Worm (Caenorhabditis elegans) whole organism, L2 larva: ENCODE results near the gene T23F11.4.

ENCODE experiments used
- C34F6.9 ChIP-seq: fragments of 150-350 bp; optimal IDR thresholded peaks from 2 replicates; lab custom pipeline; 2014; ENCODE audit warnings: missing biosample characterization, missing genetic modification characterization
- F13H6.1 ChIP-seq: sonication (generic microtip); optimal IDR thresholded peaks from 2 replicates; lab custom pipeline; 2016; ENCODE audit warnings: missing genetic modification characterization, missing compliant biosample characterization
- R02D3.7 ChIP-seq: fragments of 150-350 bp; optimal IDR thresholded peaks from 2 replicates; lab custom pipeline; 2014; ENCODE audit warnings: missing biosample characterization, missing genetic modification characterization
- ZK546.5 ChIP-seq: sonication (generic microtip); optimal IDR thresholded peaks from 2 replicates; lab custom pipeline; 2017; ENCODE audit warnings: missing biosample characterization, missing genetic modification characterization
- aly-2 ChIP-seq: fragments of 150-350 bp; optimal IDR thresholded peaks from 2 replicates; lab custom pipeline; 2014; ENCODE audit warnings: missing biosample characterization, missing genetic modification characterization
- ama-1 ChIP-seq: fragments of 150-350 bp; optimal IDR thresholded peaks from 2 replicates; lab custom pipeline; 2018; ENCODE audit warnings: inconsistent platforms
- blmp-1 ChIP-seq: sonication (generic microtip); optimal IDR thresholded peaks from 2 replicates; lab custom pipeline; 2017; ENCODE audit warnings: missing genetic modification characterization, mild to moderate bottlenecking, missing compliant biosample characterization, antibody characterized with exemption, moderate library complexity; ENCODE audit not compliant: insufficient read depth
- ceh-82 ChIP-seq: fragments of 150-350 bp; optimal IDR thresholded peaks from 2 replicates; lab custom pipeline; 2014; ENCODE audit warnings: missing biosample characterization, missing genetic modification characterization
- egl-27 ChIP-seq: sonication (generic microtip); optimal IDR thresholded peaks from 3 replicates; lab custom pipeline; 2017; ENCODE audit warnings: missing biosample characterization, missing genetic modification reagents, missing genetic modification characterization
- elt-1 ChIP-seq: fragments of 150-350 bp; optimal IDR thresholded peaks from 2 replicates; lab custom pipeline; 2014; ENCODE audit warnings: missing biosample characterization, missing genetic modification characterization
- elt-3 ChIP-seq: sonication (generic microtip); optimal IDR thresholded peaks from 2 replicates; lab custom pipeline; 2017; ENCODE audit warnings: missing biosample characterization, missing genetic modification characterization
- fos-1 ChIP-seq: fragments of 150-350 bp; optimal IDR thresholded peaks from 2 replicates; lab custom pipeline; 2014; ENCODE audit warnings: missing biosample characterization, missing genetic modification characterization
- lin-39 ChIP-seq: fragments of 150-350 bp; optimal IDR thresholded peaks from 2 replicates; lab custom pipeline; 2014; ENCODE audit warnings: missing biosample characterization, missing genetic modification reagents, missing genetic modification characterization
- lsy-2 ChIP-seq, 2 experiments: fragments of 150-350 bp in 1 of 2; sonication (generic microtip) in 1 of 2; optimal IDR thresholded peaks; 2 replicates each; lab custom pipeline; 2014 to 2017; ENCODE audit warnings: missing biosample characterization in 2 of 2, missing genetic modification characterization in 2 of 2
- mab-5 ChIP-seq: fragments of 150-350 bp; optimal IDR thresholded peaks from 2 replicates; lab custom pipeline; 2014; ENCODE audit warnings: missing biosample characterization, missing genetic modification characterization
- mbf-1 ChIP-seq: sonication (generic microtip); optimal IDR thresholded peaks from 2 replicates; lab custom pipeline; 2017; ENCODE audit warnings: missing biosample characterization, missing genetic modification characterization
- mdl-1 ChIP-seq, 2 experiments: fragments of 150-350 bp in 1 of 2; sonication (generic microtip) in 1 of 2; optimal IDR thresholded peaks; 2 replicates each; lab custom pipeline; 2017; ENCODE audit warnings: missing biosample characterization in 2 of 2, missing genetic modification characterization in 2 of 2
- nhr-10 ChIP-seq: sonication (generic microtip); optimal IDR thresholded peaks from 2 replicates; lab custom pipeline; 2017; ENCODE audit warnings: missing biosample characterization, missing genetic modification characterization
- nhr-11 ChIP-seq: fragments of 150-350 bp; optimal IDR thresholded peaks from 2 replicates; lab custom pipeline; 2014; ENCODE audit warnings: missing biosample characterization, missing genetic modification characterization
- nhr-129 ChIP-seq: fragments of 150-350 bp; optimal IDR thresholded peaks from 2 replicates; lab custom pipeline; 2014; ENCODE audit warnings: missing biosample characterization, missing genetic modification characterization
- nhr-21 ChIP-seq: fragments of 150-350 bp; optimal IDR thresholded peaks from 2 replicates; lab custom pipeline; 2014; ENCODE audit warnings: missing biosample characterization, missing genetic modification characterization
- nhr-237 ChIP-seq: fragments of 150-350 bp; optimal IDR thresholded peaks from 2 replicates; lab custom pipeline; 2014; ENCODE audit warnings: missing biosample characterization, missing genetic modification characterization
- nhr-25 ChIP-seq: fragments of 150-350 bp; sonication (generic microtip); optimal IDR thresholded peaks from 3 replicates; lab custom pipeline; 2014; ENCODE audit warnings: missing biosample characterization, missing genetic modification characterization
- peb-1 ChIP-seq: fragments of 150-350 bp; optimal IDR thresholded peaks from 2 replicates; lab custom pipeline; 2014; ENCODE audit warnings: missing biosample characterization, missing genetic modification characterization
- sem-4 ChIP-seq: fragments of 150-350 bp; optimal IDR thresholded peaks from 2 replicates; lab custom pipeline; 2014; ENCODE audit warnings: missing biosample characterization, missing genetic modification reagents, missing genetic modification characterization
- skn-1 ChIP-seq: sonication (generic microtip); optimal IDR thresholded peaks from 2 replicates; lab custom pipeline; 2017; ENCODE audit warnings: missing biosample characterization, missing genetic modification characterization
- sma-9 ChIP-seq, 2 experiments: fragments of 150-350 bp in 1 of 2; sonication (generic microtip) in 1 of 2; optimal IDR thresholded peaks; 2 replicates each; lab custom pipeline; 2014 to 2016; ENCODE audit warnings: missing genetic modification characterization in 2 of 2, mild to moderate bottlenecking in 1 of 2, missing biosample characterization in 1 of 2, missing compliant biosample characterization in 1 of 2, missing genetic modification reagents in 1 of 2, moderate library complexity in 1 of 2
- snpc-4 ChIP-seq: fragments of 150-350 bp; optimal IDR thresholded peaks from 2 replicates; lab custom pipeline; 2014; ENCODE audit warnings: missing biosample characterization, missing genetic modification characterization
- unc-39 ChIP-seq: fragments of 150-350 bp; optimal IDR thresholded peaks from 2 replicates; lab custom pipeline; 2014; ENCODE audit warnings: missing biosample characterization, missing genetic modification characterization
- unc-55 ChIP-seq: fragments of 150-350 bp; sonication (generic microtip); optimal IDR thresholded peaks from 3 replicates; lab custom pipeline; 2014; ENCODE audit warnings: missing biosample characterization, missing genetic modification reagents, missing genetic modification characterization
- unc-62 ChIP-seq: fragments of 150-350 bp; optimal IDR thresholded peaks from 2 replicates; lab custom pipeline; 2014; ENCODE audit warnings: missing biosample characterization, missing genetic modification reagents, missing genetic modification characterization
- ztf-1 ChIP-seq: fragments of 200-800 bp; sonication (Bioruptor generic); conservative IDR thresholded peaks from 2 replicates; pipeline ENCODE4 v1.3.6; 2022; ENCODE audit warnings: missing genetic modification characterization, missing compliant biosample characterization
- ztf-4 ChIP-seq: fragments of 150-350 bp; optimal IDR thresholded peaks from 2 replicates; lab custom pipeline; 2014; ENCODE audit warnings: missing biosample characterization, missing genetic modification characterization

T23F11.4 gene

ce11 chrIII:4688965-4689364 lies 23.8 kb upstream of the T23F11.4 start, which contains the start of gene ppat-1:
Gene ppat-1, plus strand, starts transcription at chrIII:4689280.
- no peak for TF ChIP-seq R02D3.7 (tag; lab: Kevin White, UChicago)
- TF ChIP-seq fos-1 = peak; percentile 10
- no peak for TF ChIP-seq mbf-1 (tag; lab: Kevin White, UChicago)

ce11 chrIII:4688356-4688755 lies 23.2 kb upstream of the T23F11.4 start, which contains the start of gene tag-243:
Gene tag-243, minus strand, starts transcription at chrIII:4688456.
- TF ChIP-seq egl-27 (tag; lab: Kevin White, UChicago) (no peak), ama-1 (lab: Kevin White, UChicago) (no peak), F13H6.1 (tag; lab: Kevin White, UChicago) (no peak), nhr-11 (tag; lab: Kevin White, UChicago) (no peak), C34F6.9 (no peak), nhr-21 (tag; lab: Kevin White, UChicago) (no peak), skn-1 (no peak), elt-1 (tag; lab: Kevin White, UChicago) (no peak), unc-55 (GFP tag; lab: Kevin White, UChicago) (no peak), mdl-1 (tag; optimal IDR thresholded peaks at IDR 0.05; lab: Kevin White, UChicago) (no peak), ZK546.5 (no peak), ceh-82 (tag; lab: Kevin White, UChicago) (no peak), unc-39 (no peak), lin-39 (no peak)

- TF ChIP-seq lsy-2 (tag; optimal IDR thresholded peaks at IDR 0.05; lab: Kevin White, UChicago) = peak in 1 of 2 experiments; percentile 56
- TF ChIP-seq nhr-129 = peak; percentile 51
- TF ChIP-seq F13H6.1 (tag; lab: Kevin White, UChicago) = peak; percentile 39
- peak; percentile 46 for TF ChIP-seq C34F6.9
- no peak for TF ChIP-seq peb-1 (tag; lab: Kevin White, UChicago)
These were observed 22.0 kb upstream of the T23F11.4 start for ce11 chrIII:4687134-4687533.

ce11 chrIII:4679963-4680484 lies 14.9 kb upstream of the T23F11.4 start, which contains the start of gene srg-11:
Gene srg-11, plus strand, starts transcription at chrIII:4680013.
- TF ChIP-seq ceh-82 (tag; lab: Kevin White, UChicago) (no peak), nhr-21 (tag; lab: Kevin White, UChicago) (no peak), nhr-11 (tag; lab: Kevin White, UChicago) (no peak), egl-27 (tag; lab: Kevin White, UChicago) (no peak), mab-5 (no peak)
- TF ChIP-seq, all 48 proteins: peak for 0

ce11 chrIII:4677466-4677865 lies 12.3 kb upstream of the T23F11.4 start, which contains the start of gene srg-10:
Gene srg-10, plus strand, starts transcription at chrIII:4677766.
- TF ChIP-seq ztf-4 (tag; lab: Kevin White, UChicago) = no peak
- no peak for TF ChIP-seq R02D3.7 (tag; lab: Kevin White, UChicago)
- TF ChIP-seq C34F6.9 = no peak
- no peak for TF ChIP-seq unc-39
- TF ChIP-seq peb-1 (tag; lab: Kevin White, UChicago) = no peak
- TF ChIP-seq aly-2 (tag; lab: Kevin White, UChicago) = no peak
- no peak for TF ChIP-seq sem-4
- TF ChIP-seq nhr-25 (tag; lab: Kevin White, UChicago) = no peak

ce11 chrIII:4671949-4672348 lies 6.8 kb upstream of the T23F11.4 start, which contains the start of gene srg-13:
Gene srg-13, plus strand, starts transcription at chrIII:4672249.
- TF ChIP-seq peb-1 (tag; lab: Kevin White, UChicago) = no peak
- TF ChIP-seq egl-27 (tag; lab: Kevin White, UChicago) = no peak
- no peak for TF ChIP-seq nhr-237 (tag; lab: Kevin White, UChicago)
- TF ChIP-seq unc-62 (GFP tag; lab: Kevin White, UChicago) = no peak
- TF ChIP-seq elt-3 (tag; lab: Kevin White, UChicago) = no peak
- TF ChIP-seq nhr-11 (tag; lab: Kevin White, UChicago) = no peak
- no peak for TF ChIP-seq snpc-4
- TF ChIP-seq unc-55 (GFP tag; lab: Kevin White, UChicago) = no peak
- no peak for TF ChIP-seq nhr-10 (tag; lab: Kevin White, UChicago)

- TF ChIP-seq ZK546.5 (no peak), snpc-4 (no peak), blmp-1 (tag; lab: Kevin White, UChicago) (no peak), sma-9 (GFP tag; optimal IDR thresholded peaks at IDR 0.05; lab: Kevin White, UChicago) (no peak), sma-9 (tag; optimal IDR thresholded peaks at IDR 0.05; lab: Kevin White, UChicago) (no peak), ztf-1 (GFP tag; lab: Robert Waterston, UW) (no peak)
These were observed 6.3 kb upstream of the T23F11.4 start, which contains the start of gene T23F11.11 for ce11 chrIII:4671491-4671890. Gene T23F11.11, minus strand, starts transcription at chrIII:4671591.
